Fruit fly (Drosophila melanogaster) whole organism, wandering third instar larva: ENCODE data around the gene CG17734.

Source experiments
- CrebA ChIP-seq: fragments of 200-800 bp; sonication (Bioruptor generic); optimal IDR thresholded peaks from 2 replicates; lab custom pipeline; 2016; ENCODE audit warnings: missing biosample characterization, mild to moderate bottlenecking, missing genetic modification characterization, borderline replicate concordance
- Jra ChIP-seq: sonication (Bioruptor generic); optimal IDR thresholded peaks from 2 replicates; lab custom pipeline; 2016; ENCODE audit warnings: missing biosample characterization, missing genetic modification characterization
- Mio ChIP-seq: sonication (Bioruptor generic); optimal IDR thresholded peaks from 2 replicates; lab custom pipeline; 2016; ENCODE audit warnings: missing biosample characterization, missing genetic modification characterization
- Myc ChIP-seq: fragments of >200 bp; optimal IDR thresholded peaks from 2 replicates; lab custom pipeline; 2017
- OdsH ChIP-seq: fragments of 200-800 bp; sonication (Bioruptor generic); optimal IDR thresholded peaks from 2 replicates; lab custom pipeline; 2016; ENCODE audit warnings: missing biosample characterization, mild to moderate bottlenecking, missing genetic modification characterization
- Sp1 ChIP-seq: fragments of 200-800 bp; sonication (Bioruptor generic); optimal IDR thresholded peaks from 3 replicates; lab custom pipeline; 2019; ENCODE audit warnings: missing biosample characterization, mild to moderate bottlenecking, missing genetic modification characterization, moderate library complexity
- Vsx2 ChIP-seq: fragments of 200-300, 225-300 bp; sonication (Bioruptor generic); optimal IDR thresholded peaks from 2 replicates; lab custom pipeline; 2018; ENCODE audit warnings: missing biosample characterization, missing genetic modification characterization; ENCODE audit not compliant: partially characterized antibody
- brk ChIP-seq: fragments of 200-800 bp; sonication (Bioruptor generic); optimal IDR thresholded peaks from 2 replicates; lab custom pipeline; 2016; ENCODE audit warnings: missing biosample characterization, mild to moderate bottlenecking, missing genetic modification characterization
- dsf ChIP-seq: sonication (Bioruptor generic); optimal IDR thresholded peaks from 2 replicates; lab custom pipeline; 2016; ENCODE audit warnings: missing biosample characterization, missing genetic modification characterization, borderline replicate concordance
- h ChIP-seq: fragments of 200-800 bp; sonication (Bioruptor generic); optimal IDR thresholded peaks from 3 replicates; lab custom pipeline; 2016; ENCODE audit warnings: missing biosample characterization, mild to moderate bottlenecking, missing genetic modification characterization
- lola ChIP-seq: fragments of >200 bp; optimal IDR thresholded peaks from 2 replicates; lab custom pipeline; 2017; ENCODE audit warnings: missing biosample characterization, missing genetic modification characterization
- psq ChIP-seq: fragments of 200-800 bp; sonication (Bioruptor generic); optimal IDR thresholded peaks from 3 replicates; lab custom pipeline; 2017; ENCODE audit warnings: missing biosample characterization, mild to moderate bottlenecking, missing genetic modification characterization, moderate library complexity
- usp ChIP-seq: fragments of >200 bp; optimal IDR thresholded peaks from 2 replicates; lab custom pipeline; 2017; ENCODE audit warnings: missing biosample characterization, missing genetic modification characterization

DNA sequence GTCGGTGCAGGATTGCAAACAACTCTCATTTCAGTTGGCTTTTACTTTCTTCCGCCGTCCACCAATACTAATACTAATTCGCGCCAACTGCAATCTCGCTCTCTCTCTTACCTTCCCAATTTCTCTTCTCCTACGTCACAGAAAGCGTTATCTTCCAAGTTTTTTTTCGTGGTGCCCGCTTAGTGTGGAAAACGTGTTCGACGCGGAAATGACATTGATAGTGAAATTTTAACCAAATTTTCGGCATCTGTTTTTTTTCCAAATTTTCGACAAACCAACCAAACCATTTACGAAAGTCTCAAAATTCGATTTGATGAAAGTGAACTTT, 46.4 kb downstream of the CG17734 start, which contains the start of gene cu:
- TF ChIP-seq usp (no peak), dsf (GFP tag; lab: Kevin White, UChicago) (no peak), h (GFP tag; lab: Kevin White, UChicago) (no peak), Mio (GFP tag; lab: Kevin White, UChicago) (no peak), lola (GFP tag; lab: Kevin White, UChicago) (no peak), Myc (lab: Kevin White, UChicago) (no peak), Vsx2 (GFP tag; lab: Kevin White, UChicago) (peak; percentile 12), Sp1 (GFP tag; lab: Kevin White, UChicago) (no peak), CrebA (no peak), psq (GFP tag; lab: Kevin White, UChicago) (no peak), Jra (peak; percentile 86), OdsH (GFP tag; lab: Kevin White, UChicago) (no peak), brk (GFP tag; lab: Kevin White, UChicago) (peak; percentile 60)
